Worm (Caenorhabditis elegans): ENCODE measurements around the gene odc-1.

Gene odc-1

DNA sequence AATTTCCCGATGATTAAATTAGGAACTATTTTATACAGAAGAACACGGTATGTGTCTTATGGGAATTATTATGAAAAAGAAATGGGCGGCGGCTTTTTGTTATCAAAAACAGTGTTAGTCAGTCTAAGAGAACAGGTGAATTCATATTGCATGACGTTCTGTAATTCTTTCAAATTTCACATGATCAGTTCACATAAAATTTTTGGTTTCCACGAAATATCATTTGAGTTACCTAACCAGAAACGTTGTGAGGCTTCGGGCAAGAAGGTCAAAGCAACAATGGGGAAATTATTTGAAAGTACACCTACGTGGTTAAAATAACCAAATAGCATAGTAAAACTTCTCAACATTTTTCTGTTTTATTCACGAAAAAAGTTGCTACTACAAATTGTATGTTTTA, 35.9 kb upstream of the odc-1 start, which contains the start of gene Y57E12B.10:
Gene Y57E12B.10, minus strand, starts transcription at position 101 of the 400 bp plus-strand sequence.
- TF ChIP-seq F33H1.4 (GFP tag; IDR thresholded peaks at IDR 0.05) (no peak), let-526 (GFP tag; IDR thresholded peaks at IDR 0.05) (no peak), hlh-12 (tag; optimal IDR thresholded peaks at IDR 0.05) (no peak), chd-7 (tag; optimal IDR thresholded peaks at IDR 0.05) (no peak), Y53G8AR.9 (GFP tag; conservative IDR thresholded peaks at IDR 0.05) (no peak), snpc-1.1 (tag; optimal IDR thresholded peaks at IDR 0.05; ENCODE audit: insufficient read depth) (no peak), egl-44 (GFP tag; IDR thresholded peaks at IDR 0.05) (no peak), ceh-40 (GFP tag; IDR thresholded peaks at IDR 0.05) (no peak), aptf-2 (GFP tag; conservative IDR thresholded peaks at IDR 0.05) (no peak), ceh-91 (GFP tag; IDR thresholded peaks at IDR 0.05) (no peak), mxl-1 (tag; optimal IDR thresholded peaks at IDR 0.05) (no peak), F57C9.4 (tag; optimal IDR thresholded peaks at IDR 0.05) (no peak)

DNA sequence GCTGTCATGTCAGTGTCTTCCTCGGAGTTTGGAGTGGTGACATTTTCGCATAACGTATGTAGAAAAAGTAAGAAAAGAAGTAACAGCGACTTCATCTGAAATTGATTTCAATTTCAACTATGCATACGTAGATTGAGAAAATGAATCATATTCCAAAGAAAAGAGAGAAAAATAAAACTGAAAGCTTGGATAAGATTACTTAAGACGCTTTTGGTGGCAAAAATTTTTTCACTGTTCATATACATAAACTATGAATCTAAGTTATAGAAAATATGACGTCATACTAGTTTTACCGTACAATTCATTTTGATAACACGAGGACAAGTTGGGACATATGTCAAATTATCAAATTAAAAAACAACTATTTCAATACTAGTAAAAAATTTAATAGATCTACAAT, 34.2 kb upstream of the odc-1 start, which contains the start of gene lipl-6:
Gene lipl-6, minus strand, starts transcription at position 101 of the 400 bp plus-strand sequence.
- no peak for TF ChIP-seq nhr-80 (tag; optimal IDR thresholded peaks at IDR 0.05)
- no peak for TF ChIP-seq madf-3 (GFP tag; IDR thresholded peaks at IDR 0.05)
- TF ChIP-seq let-607 (tag; optimal IDR thresholded peaks at IDR 0.05), result no peak

DNA sequence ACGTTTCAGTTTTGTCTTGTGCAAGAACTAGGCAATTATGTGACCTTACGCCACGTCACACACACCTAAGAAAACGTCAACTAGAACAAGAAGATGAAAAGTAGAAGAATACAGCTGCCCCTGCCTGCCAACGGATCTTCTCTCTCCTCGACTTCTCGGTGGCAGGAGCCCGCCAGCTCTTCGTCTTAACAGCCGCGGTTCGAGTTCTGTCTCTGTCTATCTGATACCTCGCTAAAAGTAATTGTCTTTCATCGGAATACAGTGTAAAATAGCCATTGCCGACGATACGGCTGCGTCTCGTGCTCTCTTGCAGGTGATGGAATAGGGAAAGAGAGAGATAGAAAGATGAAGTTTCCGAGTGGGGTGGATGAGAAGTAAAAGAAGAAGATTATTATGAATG, 30.3 kb upstream of the odc-1 start:
- TF ChIP-seq madf-6 (GFP tag; IDR thresholded peaks at IDR 0.05), result no peak
- TF ChIP-seq ets-4 (GFP tag; optimal IDR thresholded peaks at IDR 0.05), result no peak
- no peak for TF ChIP-seq chd-7 (tag; optimal IDR thresholded peaks at IDR 0.05)
- TF ChIP-seq egrh-3 (GFP tag; IDR thresholded peaks at IDR 0.05), result no peak
- TF ChIP-seq snpc-4 (GFP tag; optimal IDR thresholded peaks at IDR 0.05), result no peak
- no peak for TF ChIP-seq snpc-4 (tag; optimal IDR thresholded peaks at IDR 0.05)
- no peak for TF ChIP-seq tlf-1 (GFP tag; optimal IDR thresholded peaks at IDR 0.05)
- TF ChIP-seq ceh-79 (tag; optimal IDR thresholded peaks at IDR 0.05), result no peak
- TF ChIP-seq zfh-2 (GFP tag; conservative IDR thresholded peaks at IDR 0.05), result peak; percentile 59
- no peak for TF ChIP-seq ceh-100 (GFP tag; IDR thresholded peaks at IDR 0.05)

DNA sequence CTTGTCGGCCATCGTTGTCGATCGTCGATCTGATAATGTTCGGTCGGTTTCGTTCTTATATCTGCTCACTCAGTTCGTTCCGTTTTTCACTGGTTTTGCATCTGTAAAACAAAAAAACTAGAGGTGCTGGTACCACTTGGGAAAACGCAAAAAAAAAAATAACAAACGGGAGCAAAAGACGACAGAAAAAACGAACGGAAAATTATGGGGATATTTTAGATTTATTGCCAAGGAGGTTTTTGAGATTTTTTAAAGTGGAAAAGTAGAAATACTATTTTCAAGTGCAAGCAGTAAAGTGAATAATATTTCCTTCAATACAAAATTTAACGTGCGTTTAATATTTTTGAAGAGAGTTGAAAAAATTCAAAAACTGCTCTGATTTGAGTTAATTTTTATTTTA, 28.9 kb upstream of the odc-1 start, which contains the start of gene unc-68:
Gene unc-68, minus strand, starts transcription at position 101 of the 400 bp plus-strand sequence.
- TF ChIP-seq hmg-20 (GFP tag; IDR thresholded peaks at IDR 0.05), result no peak
- no peak for TF ChIP-seq nfya-1 (tag; optimal IDR thresholded peaks at IDR 0.05; ENCODE audit: borderline replicate concordance, insufficient read depth)
- TF ChIP-seq mxl-1 (tag; optimal IDR thresholded peaks at IDR 0.05), result no peak
- TF ChIP-seq Y79H2A.3 (GFP tag; conservative IDR thresholded peaks at IDR 0.05), result no peak
- TF ChIP-seq tbx-9 (tag; optimal IDR thresholded peaks at IDR 0.05; ENCODE audit: borderline replicate concordance), result no peak
- no peak for TF ChIP-seq aptf-3 (GFP tag; IDR thresholded peaks at IDR 0.05)
- TF ChIP-seq nhr-90 (tag; optimal IDR thresholded peaks at IDR 0.05), result no peak
- no peak for TF ChIP-seq ceh-27 (GFP tag; optimal IDR thresholded peaks at IDR 0.05)
- TF ChIP-seq snpc-1.3 (tag; optimal IDR thresholded peaks at IDR 0.05; ENCODE audit: insufficient read depth), result no peak

DNA sequence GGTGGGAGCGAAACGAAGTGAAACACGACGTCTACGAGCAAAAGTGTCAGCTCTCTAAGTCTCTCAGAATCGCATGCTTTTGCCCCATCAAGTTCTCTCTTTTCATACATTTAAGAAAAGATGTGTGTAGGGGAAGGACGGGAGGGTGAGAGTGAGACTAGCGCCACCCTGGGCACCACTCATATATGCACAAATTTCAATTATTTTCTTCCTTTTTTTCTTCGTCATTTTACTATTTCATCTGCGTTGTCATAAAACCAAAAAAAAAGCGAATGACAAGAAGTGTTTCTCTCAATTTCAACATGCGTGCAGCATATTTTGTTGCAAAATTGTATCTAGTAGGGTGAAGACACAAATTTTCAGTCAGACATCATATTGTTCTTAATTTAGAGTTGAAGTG, 26.6 kb upstream of the odc-1 start:
- TF ChIP-seq B0019.2 (GFP tag; conservative IDR thresholded peaks at IDR 0.05) (no peak), him-1 (tag; optimal IDR thresholded peaks at IDR 0.05) (no peak), rpc-1 (optimal IDR thresholded peaks at IDR 0.05) (no peak), rpc-1 (tag; optimal IDR thresholded peaks at IDR 0.05) (no peak), K12H6.12 (tag; optimal IDR thresholded peaks at IDR 0.05) (no peak), Y67H2A.10 (GFP tag; conservative IDR thresholded peaks at IDR 0.05) (no peak), Y53F4B.3 (GFP tag; IDR thresholded peaks at IDR 0.05) (no peak), mcd-1 (GFP tag; IDR thresholded peaks at IDR 0.05) (no peak), ztf-22 (GFP tag; optimal IDR thresholded peaks at IDR 0.05) (no peak), ceh-40 (GFP tag; IDR thresholded peaks at IDR 0.05) (no peak), hsf-1 (GFP tag; IDR thresholded peaks at IDR 0.05) (no peak), hmg-20 (GFP tag; IDR thresholded peaks at IDR 0.05) (no peak), lin-26 (GFP tag; IDR thresholded peaks at IDR 0.05) (no peak), ztf-26 (tag; optimal IDR thresholded peaks at IDR 0.05) (no peak)
